Fruit fly (Drosophila melanogaster) S2 (cell line): ENCODE data around the gene CG43083.

Experiments used
- CG8478 ChIP-seq: fragments of >200 bp; optimal IDR thresholded peaks from 2 replicates; lab custom pipeline; 2018
- CTCF ChIP-seq, 2 experiments: fragments of >200 bp; optimal IDR thresholded peaks; 2 replicates each; lab custom pipeline; 2018

- TF ChIP-seq CG8478 (lab: Kevin White, UChicago) (no peak), CTCF (optimal IDR thresholded peaks at IDR 0.05; lab: Kevin White, UChicago) (peak in 1 of 2 experiments; percentile 22)
These were observed 11.4 kb upstream of the CG43083 start for dm6 chr3L:15636978-15637377.
